Worm (Caenorhabditis elegans): ENCODE measurements around the gene dmsr-9.

- TF ChIP-seq nhr-237 (tag; optimal IDR thresholded peaks at IDR 0.05) = no peak
- no peak for TF ChIP-seq snpc-4 (tag; optimal IDR thresholded peaks at IDR 0.05)
Observed at ce11 chrV:6782260-6782659, 17.2 kb downstream of the dmsr-9 start.

All from whole organism, L3 larva.